Worm (Caenorhabditis elegans) whole organism, late embryonic: ENCODE measurements around the gene acs-7.

Experiments
- elt-2 ChIP-seq: sonication (generic microtip); optimal IDR thresholded peaks from 2 replicates; lab custom pipeline; 2016; ENCODE audit warnings: missing genetic modification reagents, missing genetic modification characterization, missing compliant biosample characterization
- hlh-13 ChIP-seq: fragments of 200-800 bp; sonication (Bioruptor generic); optimal IDR thresholded peaks from 2 replicates; lab custom pipeline; 2018; ENCODE audit warnings: mild to moderate bottlenecking, missing genetic modification characterization, missing compliant biosample characterization
- hlh-30 ChIP-seq: sonication (generic microtip); optimal IDR thresholded peaks from 2 replicates; lab custom pipeline; 2017; ENCODE audit warnings: antibody characterized with exemption, missing genetic modification characterization, missing compliant biosample characterization; ENCODE audit not compliant: insufficient read depth
- nhr-11 ChIP-seq: fragments of 150-350 bp; optimal IDR thresholded peaks from 2 replicates; lab custom pipeline; 2014; ENCODE audit warnings: missing biosample characterization, missing genetic modification characterization
- pag-3 ChIP-seq: sonication (generic microtip); optimal IDR thresholded peaks from 2 replicates; lab custom pipeline; 2016; ENCODE audit warnings: missing compliant biosample characterization, missing genetic modification characterization, borderline replicate concordance

DNA sequence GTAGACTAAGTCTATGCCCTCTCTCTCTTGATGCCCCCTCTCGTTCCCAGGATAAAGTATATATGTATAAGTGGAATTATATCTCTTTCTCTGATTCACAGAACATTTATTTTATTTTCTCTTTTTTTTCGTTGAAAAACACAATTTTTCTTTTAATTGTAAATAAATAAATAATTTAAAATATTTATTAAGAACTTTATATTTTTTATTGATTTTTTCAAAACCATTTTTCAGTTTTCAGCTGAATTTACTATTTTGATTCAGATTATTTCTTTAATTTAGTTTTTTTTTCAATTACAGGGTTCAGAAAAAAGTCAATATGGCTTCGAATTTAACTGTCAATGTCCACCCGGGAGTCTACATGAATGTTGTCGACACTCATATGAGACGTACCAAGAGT lies 39.5 kb downstream of the acs-7 start, which contains the start of gene eif-3.F:
- TF ChIP-seq nhr-11 (tag; lab: Kevin White, UChicago): no peak
- TF ChIP-seq pag-3 (tag; lab: Kevin White, UChicago): no peak
- no peak for TF ChIP-seq hlh-13 (GFP tag; lab: Kevin White, UChicago)
- TF ChIP-seq hlh-30 (tag; lab: Kevin White, UChicago): no peak
- TF ChIP-seq elt-2 (tag; lab: Kevin White, UChicago): no peak
